Fruit fly (Drosophila melanogaster): ENCODE results near the gene cv-d.

cv-d gene

DNA sequence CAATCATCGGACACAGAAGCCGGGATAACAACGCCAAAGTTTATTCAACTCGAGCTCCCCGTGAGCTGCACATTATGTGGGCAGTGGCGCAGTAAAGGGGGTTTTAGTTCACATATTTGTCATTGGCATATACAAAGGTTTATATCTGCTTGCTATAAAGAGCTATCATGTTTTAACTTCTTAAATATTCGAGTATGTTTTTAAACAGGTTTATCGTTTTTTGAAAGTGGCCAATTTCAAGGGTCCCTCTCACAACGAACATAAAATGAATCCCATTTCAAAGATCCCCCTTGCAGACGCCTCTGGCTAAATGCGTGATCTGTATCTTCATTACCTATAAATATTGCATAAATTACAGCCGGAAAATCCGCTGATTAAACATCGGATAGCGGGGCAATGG lies 25.8 kb downstream of the cv-d start (continued):
- TF ChIP-seq Sox15 (GFP tag; optimal IDR thresholded peaks at IDR 0.05), result peak; percentile 54
- peak; percentile 62 for TF ChIP-seq CG10631 (GFP tag; optimal IDR thresholded peaks at IDR 0.05)
- TF ChIP-seq OdsH (GFP tag; optimal IDR thresholded peaks at IDR 0.05), result peak; percentile 66
- peak; percentile 81 for TF ChIP-seq dsx (GFP tag; optimal IDR thresholded peaks at IDR 0.05; ENCODE audit: poor library complexity, severe bottlenecking)
- TF ChIP-seq Ets21C (GFP tag; optimal IDR thresholded peaks at IDR 0.05), result peak; percentile 63
- no peak for TF ChIP-seq dac (GFP tag; optimal IDR thresholded peaks at IDR 0.05)
- peak; percentile 50 for TF ChIP-seq CG8319 (GFP tag; optimal IDR thresholded peaks at IDR 0.05)
- TF ChIP-seq CG6276 (GFP tag; optimal IDR thresholded peaks at IDR 0.05), result no peak
- 0 out of 3 replicates have a peak, but pooled peaks have one; percentile 31 for TF ChIP-seq CG6163 (GFP tag; IDR thresholded peaks at IDR 0.05)
- TF ChIP-seq CG9139 (GFP tag; optimal IDR thresholded peaks at IDR 0.05), result peak; percentile 74
- peak in 1 of 2 experiments; percentile 65 for TF ChIP-seq salr (GFP tag; optimal IDR thresholded peaks at IDR 0.05)
- peak; percentile 63 for TF ChIP-seq CG8632 (GFP tag; optimal IDR thresholded peaks at IDR 0.05)
- TF ChIP-seq fd59A (GFP tag; optimal IDR thresholded peaks at IDR 0.05), result peak; percentile 72
- TF ChIP-seq CG16779 (tag; optimal IDR thresholded peaks at IDR 0.05), result no peak
- TF ChIP-seq CG1621 (tag; optimal IDR thresholded peaks at IDR 0.05), result peak; percentile 62
- TF ChIP-seq topi (GFP tag; optimal IDR thresholded peaks at IDR 0.05), result peak; percentile 68
- peak; percentile 41 for TF ChIP-seq CG4318 (GFP tag; optimal IDR thresholded peaks at IDR 0.05)
- peak; percentile 28 for TF ChIP-seq Lpt (GFP tag; optimal IDR thresholded peaks at IDR 0.05)
- no peak for TF ChIP-seq net (GFP tag; optimal IDR thresholded peaks at IDR 0.05)
- TF ChIP-seq eg (GFP tag; IDR thresholded peaks at IDR 0.05), result no peak
- peak; percentile 24 for TF ChIP-seq Blimp-1 (GFP tag; optimal IDR thresholded peaks at IDR 0.05)
- peak; percentile 82 for TF ChIP-seq Sox14 (GFP tag; optimal IDR thresholded peaks at IDR 0.05)
- TF ChIP-seq CG11294 (GFP tag; IDR thresholded peaks at IDR 0.05), result 0 out of 2 replicates have a peak, but pooled peaks have one; percentile 22
- peak; percentile 78 for TF ChIP-seq Met (GFP tag; optimal IDR thresholded peaks at IDR 0.05)
- peak; percentile 82 for TF ChIP-seq CG10669 (GFP tag; optimal IDR thresholded peaks at IDR 0.05)
- TF ChIP-seq Hr39 (GFP tag; optimal IDR thresholded peaks at IDR 0.05), result peak; percentile 79
- TF ChIP-seq ss (GFP tag; optimal IDR thresholded peaks at IDR 0.05), result peak; percentile 84
- no peak for TF ChIP-seq fd85E (GFP tag; optimal IDR thresholded peaks at IDR 0.05)
- TF ChIP-seq CG3919 (GFP tag; optimal IDR thresholded peaks at IDR 0.05), result peak; percentile 77
- TF ChIP-seq Ets96B (tag; optimal IDR thresholded peaks at IDR 0.05), result peak; percentile 80
- peak; percentile 91 for TF ChIP-seq CG6808 (GFP tag; optimal IDR thresholded peaks at IDR 0.05)
- peak; percentile 75 for TF ChIP-seq acj6 (GFP tag; optimal IDR thresholded peaks at IDR 0.05)
- peak; percentile 65 for TF ChIP-seq CG34406 (GFP tag; optimal IDR thresholded peaks at IDR 0.05)
- TF ChIP-seq pdm3 (GFP tag; optimal IDR thresholded peaks at IDR 0.05), result peak; percentile 77
- peak; percentile 51 for TF ChIP-seq CG11902 (GFP tag; optimal IDR thresholded peaks at IDR 0.05)
- peak; percentile 63 for TF ChIP-seq Hr4 (GFP tag; optimal IDR thresholded peaks at IDR 0.05)

dm6 chr3R:15825521-15825920 lies 27.9 kb downstream of the cv-d start, which contains the start of gene CG4576:
Gene CG4576 (plus strand): TSS chr3R:15825747.
- TF ChIP-seq Sox14 (GFP tag; optimal IDR thresholded peaks at IDR 0.05) (no peak), ss (GFP tag; optimal IDR thresholded peaks at IDR 0.05) (peak in 1 of 2 experiments; percentile 18), Eip78C (GFP tag) (peak; percentile 32), CG6808 (GFP tag; optimal IDR thresholded peaks at IDR 0.05) (peak; percentile 37), achi (GFP tag; optimal IDR thresholded peaks at IDR 0.05) (no peak)

- TF ChIP-seq spab (GFP tag; optimal IDR thresholded peaks at IDR 0.05) (no peak), Ets96B (tag; optimal IDR thresholded peaks at IDR 0.05) (no peak), dac (GFP tag; optimal IDR thresholded peaks at IDR 0.05) (no peak), pdm3 (GFP tag; optimal IDR thresholded peaks at IDR 0.05) (peak; percentile 34), CG6854 (GFP tag; optimal IDR thresholded peaks at IDR 0.05) (no peak), CG11762 (GFP tag; optimal IDR thresholded peaks at IDR 0.05; ENCODE audit: insufficient read depth) (no peak), Hr38 (GFP tag; optimal IDR thresholded peaks at IDR 0.05) (no peak), CG7368 (GFP tag; optimal IDR thresholded peaks at IDR 0.05) (peak; percentile 33), CG16779 (tag; optimal IDR thresholded peaks at IDR 0.05) (no peak), CG4318 (GFP tag; optimal IDR thresholded peaks at IDR 0.05) (no peak), Sox15 (GFP tag; optimal IDR thresholded peaks at IDR 0.05) (no peak), CG6808 (GFP tag; optimal IDR thresholded peaks at IDR 0.05) (no peak), eg (GFP tag; IDR thresholded peaks at IDR 0.05) (peak; percentile 54; the same call in 1 of the 3 replicates), Hr4 (GFP tag; optimal IDR thresholded peaks at IDR 0.05) (peak; percentile 57), svp (GFP tag) (peak; percentile 39), CG10669 (GFP tag; optimal IDR thresholded peaks at IDR 0.05) (no peak), CG11294 (GFP tag; IDR thresholded peaks at IDR 0.05) (no peak), CG1621 (tag; optimal IDR thresholded peaks at IDR 0.05) (no peak), Sox102F (GFP tag; optimal IDR thresholded peaks at IDR 0.05) (peak; percentile 18), Hr39 (GFP tag; optimal IDR thresholded peaks at IDR 0.05) (peak; percentile 50), CG32006 (GFP tag; optimal IDR thresholded peaks at IDR 0.05) (no peak), CG8319 (GFP tag; optimal IDR thresholded peaks at IDR 0.05) (no peak), cyc (GFP tag; optimal IDR thresholded peaks at IDR 0.05) (peak; percentile 32), ss (GFP tag; optimal IDR thresholded peaks at IDR 0.05) (no peak)
Measured at dm6 chr3R:15816276-15816675, 37.1 kb downstream of the cv-d start.
